Fruit fly (Drosophila melanogaster) whole organism, prepupa: Measurements from ENCODE around the gene CG12003.
A peak's percentile ranks its signal among the peaks of the same experiment; 100 is the strongest.

Source experiments
- Blimp-1 ChIP-seq: fragments of 200-800 bp; sonication (Bioruptor generic); optimal IDR thresholded peaks from 3 replicates; lab custom pipeline; 2017; ENCODE audit warnings: missing biosample characterization, missing genetic modification characterization, mild to moderate bottlenecking, moderate library complexity, missing genetic modification reagents
- CG10631 ChIP-seq: fragments of 200-800 bp; sonication (Bioruptor generic); optimal IDR thresholded peaks from 2 replicates; lab custom pipeline; 2016; ENCODE audit warnings: missing biosample characterization, missing genetic modification characterization
- CG10669 ChIP-seq: fragments of 200-800 bp; sonication (Bioruptor generic); optimal IDR thresholded peaks from 3 replicates; lab custom pipeline; 2018; ENCODE audit warnings: missing biosample characterization, mild to moderate bottlenecking, missing genetic modification characterization, moderate library complexity
- CG11294 ChIP-seq: fragments of 200-800 bp; sonication (Bioruptor generic); IDR thresholded peaks from 2 replicates; pipeline ENCODE4 v1.3.6; 2022; ENCODE audit warnings: missing biosample characterization, missing genetic modification characterization
- CG11762 ChIP-seq: fragments of 200-800 bp; sonication (Bioruptor generic); optimal IDR thresholded peaks from 3 replicates; lab custom pipeline; 2016; ENCODE audit warnings: missing biosample characterization, missing genetic modification characterization; ENCODE audit not compliant: insufficient read depth
- CG11902 ChIP-seq: fragments of 200-800 bp; sonication (Bioruptor generic); optimal IDR thresholded peaks from 3 replicates; lab custom pipeline; 2016; ENCODE audit warnings: missing biosample characterization, missing genetic modification characterization
- CG15336 ChIP-seq: fragments of 200-800 bp; sonication (Bioruptor generic); IDR thresholded peaks from 2 replicates; pipeline ENCODE4 v1.3.6; 2022; ENCODE audit warnings: missing biosample characterization, missing genetic modification characterization
- CG16779 ChIP-seq: fragments of 200-800 bp; sonication (Bioruptor generic); optimal IDR thresholded peaks from 3 replicates; lab custom pipeline; 2017; ENCODE audit warnings: missing biosample characterization, mild to moderate bottlenecking, missing genetic modification characterization
- CG31627 ChIP-seq: fragments of 200-800 bp; sonication (Bioruptor generic); optimal IDR thresholded peaks from 3 replicates; lab custom pipeline; 2016; ENCODE audit warnings: missing biosample characterization, missing genetic modification characterization
- CG34406 ChIP-seq: fragments of 200-800 bp; sonication (Bioruptor generic); optimal IDR thresholded peaks from 3 replicates; lab custom pipeline; 2016; ENCODE audit warnings: missing biosample characterization, missing genetic modification characterization
- CG3919 ChIP-seq: fragments of 200-800 bp; sonication (Bioruptor generic); optimal IDR thresholded peaks from 3 replicates; lab custom pipeline; 2016; ENCODE audit warnings: missing biosample characterization, missing genetic modification characterization
- CG6276 ChIP-seq: fragments of 200-800 bp; sonication (Bioruptor generic); optimal IDR thresholded peaks from 2 replicates; lab custom pipeline; 2017; ENCODE audit warnings: missing biosample characterization, mild to moderate bottlenecking, missing genetic modification characterization
- CG6792 ChIP-seq: fragments of 200-800 bp; sonication (Bioruptor generic); optimal IDR thresholded peaks from 3 replicates; lab custom pipeline; 2016; ENCODE audit warnings: missing biosample characterization, missing genetic modification characterization
- CG6808 ChIP-seq: fragments of 200-800 bp; sonication (Bioruptor generic); optimal IDR thresholded peaks from 3 replicates; lab custom pipeline; 2017; ENCODE audit warnings: missing biosample characterization, missing genetic modification characterization, mild to moderate bottlenecking, moderate library complexity, missing genetic modification reagents
- CG8119 ChIP-seq: fragments of 200-800 bp; sonication (Bioruptor generic); IDR thresholded peaks from 3 replicates; pipeline ENCODE4 v1.3.6; 2022; ENCODE audit warnings: missing biosample characterization, missing genetic modification characterization
- CG8319 ChIP-seq: fragments of 200-800 bp; sonication (Bioruptor generic); optimal IDR thresholded peaks from 3 replicates; lab custom pipeline; 2016; ENCODE audit warnings: missing biosample characterization, missing genetic modification characterization
- CG8632 ChIP-seq: fragments of 200-800 bp; sonication (Bioruptor generic); optimal IDR thresholded peaks from 3 replicates; lab custom pipeline; 2016; ENCODE audit warnings: missing biosample characterization, missing genetic modification characterization
- Eip93F ChIP-seq: fragments of 200-800 bp; sonication (Bioruptor generic); optimal IDR thresholded peaks from 2 replicates; lab custom pipeline; 2016; ENCODE audit warnings: missing biosample characterization, mild to moderate bottlenecking, missing genetic modification characterization
- Ets21C ChIP-seq: fragments of 200-800 bp; sonication (Bioruptor generic); optimal IDR thresholded peaks from 3 replicates; lab custom pipeline; 2016; ENCODE audit warnings: missing biosample characterization, missing genetic modification characterization
- Ets96B ChIP-seq: fragments of 200-800 bp; optimal IDR thresholded peaks from 2 replicates; lab custom pipeline; 2019; ENCODE audit warnings: missing biosample characterization, mild to moderate bottlenecking, missing genetic modification characterization, moderate library complexity
- Hr39 ChIP-seq: fragments of 200-800 bp; sonication (Bioruptor generic); optimal IDR thresholded peaks from 2 replicates; lab custom pipeline; 2016; ENCODE audit warnings: missing biosample characterization, missing genetic modification characterization
- Lpt ChIP-seq: fragments of 200-800 bp; sonication (Bioruptor generic); optimal IDR thresholded peaks from 3 replicates; lab custom pipeline; 2016; ENCODE audit warnings: missing biosample characterization, missing genetic modification characterization
- Sox14 ChIP-seq: fragments of 200-800 bp; sonication (Bioruptor generic); optimal IDR thresholded peaks from 3 replicates; lab custom pipeline; 2016; ENCODE audit warnings: missing biosample characterization, missing genetic modification characterization
- Sox15 ChIP-seq: fragments of 200-800 bp; sonication (Bioruptor generic); optimal IDR thresholded peaks from 3 replicates; lab custom pipeline; 2016; ENCODE audit warnings: missing biosample characterization, missing genetic modification characterization
- achi ChIP-seq: fragments of 200-800 bp; sonication (Bioruptor generic); optimal IDR thresholded peaks from 3 replicates; lab custom pipeline; 2016; ENCODE audit warnings: missing biosample characterization, missing genetic modification characterization
- cyc ChIP-seq: fragments of 200-800 bp; sonication (Bioruptor generic); optimal IDR thresholded peaks from 3 replicates; lab custom pipeline; 2016; ENCODE audit warnings: missing biosample characterization, missing genetic modification characterization
- dsx ChIP-seq: fragments of 200-800 bp; optimal IDR thresholded peaks from 3 replicates; lab custom pipeline; 2019; ENCODE audit warnings: missing biosample characterization, mild to moderate bottlenecking, missing genetic modification characterization, moderate library complexity; ENCODE audit not compliant: poor library complexity, severe bottlenecking
- eg ChIP-seq: fragments of 200-800 bp; sonication (Bioruptor generic); IDR thresholded peaks from 3 replicates; pipeline ENCODE4 v1.3.6; 2022; ENCODE audit warnings: missing biosample characterization, missing genetic modification characterization
- esn ChIP-seq: fragments of 200-800 bp; sonication (Bioruptor generic); optimal IDR thresholded peaks from 2 replicates; lab custom pipeline; 2016; ENCODE audit warnings: missing biosample characterization, mild to moderate bottlenecking, missing genetic modification characterization, moderate library complexity
- fd59A ChIP-seq: fragments of 200-800 bp; sonication (Bioruptor generic); optimal IDR thresholded peaks from 2 replicates; lab custom pipeline; 2017; ENCODE audit warnings: missing biosample characterization, mild to moderate bottlenecking, missing genetic modification characterization, missing genetic modification reagents
- fd85E ChIP-seq: fragments of 200-800 bp; sonication (Bioruptor generic); optimal IDR thresholded peaks from 3 replicates; lab custom pipeline; 2016; ENCODE audit warnings: missing biosample characterization, missing genetic modification characterization
- lz ChIP-seq: fragments of 200-800 bp; sonication (Bioruptor generic); optimal IDR thresholded peaks from 3 replicates; lab custom pipeline; 2016; ENCODE audit warnings: missing biosample characterization, missing genetic modification characterization
- pdm3 ChIP-seq: fragments of 200-800 bp; sonication (Bioruptor generic); optimal IDR thresholded peaks from 3 replicates; lab custom pipeline; 2016; ENCODE audit warnings: missing biosample characterization, missing genetic modification characterization
- spab ChIP-seq: fragments of 200-800 bp; sonication (Bioruptor generic); optimal IDR thresholded peaks from 2 replicates; lab custom pipeline; 2017; ENCODE audit warnings: missing biosample characterization, mild to moderate bottlenecking, missing genetic modification characterization, missing genetic modification reagents
- ss ChIP-seq, 2 experiments: fragments of 200-800 bp; sonication (Bioruptor generic); optimal IDR thresholded peaks; 2 replicates in 1 of 2; 3 replicates in 1 of 2; lab custom pipeline; 2017 to 2018; ENCODE audit warnings: mild to moderate bottlenecking in 2 of 2, missing biosample characterization in 2 of 2, missing genetic modification characterization in 2 of 2, moderate library complexity in 1 of 2
- svp ChIP-seq: fragments of 200-800 bp; sonication (Bioruptor generic); peaks from one replicate; lab custom pipeline; 2016; ENCODE audit warnings: missing biosample characterization, missing genetic modification characterization
- vri ChIP-seq: fragments of 200-800 bp; sonication (Bioruptor generic); optimal IDR thresholded peaks from 3 replicates; lab custom pipeline; 2016; ENCODE audit warnings: missing biosample characterization, mild to moderate bottlenecking, missing genetic modification characterization

The CG12003 gene

DNA sequence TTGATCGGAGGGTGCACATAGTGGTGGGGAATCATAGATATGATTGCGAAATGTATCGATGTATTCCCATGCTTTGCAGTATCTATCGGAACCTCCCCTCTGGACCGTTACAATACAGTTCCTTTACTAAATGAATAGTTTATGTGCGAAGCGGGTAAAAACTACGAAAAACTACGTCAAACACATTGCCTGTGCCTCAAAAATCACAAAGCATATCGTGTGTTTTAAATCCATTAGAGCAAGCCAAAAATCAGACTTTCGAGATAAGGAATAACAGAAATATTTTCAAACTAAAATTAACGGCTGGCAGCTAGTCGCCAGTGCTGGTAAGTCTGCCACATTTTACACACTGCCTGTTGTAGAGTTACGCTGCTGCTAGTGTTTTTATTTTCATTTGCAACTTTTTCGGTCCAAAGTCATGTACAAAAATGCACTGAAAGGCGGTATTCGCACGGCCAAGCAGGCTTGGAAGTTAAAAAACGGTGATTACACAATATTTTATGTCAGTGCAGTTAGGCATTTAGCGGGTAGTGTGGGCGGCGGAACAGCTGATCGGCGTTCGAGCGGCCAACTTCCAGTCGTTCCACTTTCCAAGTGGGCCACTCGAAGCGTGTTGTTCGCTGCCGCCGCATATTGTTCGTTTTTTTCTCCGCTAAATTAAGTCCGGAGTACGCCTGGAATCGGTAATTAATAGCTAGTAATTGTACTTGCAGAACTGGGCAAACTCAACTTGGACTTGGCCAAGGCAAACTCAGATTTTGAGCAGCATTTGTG lies 47.7 kb upstream of the CG12003 start (continued):
- TF ChIP-seq dsx (GFP tag; lab: Kevin White, UChicago) (no peak), CG10631 (GFP tag; lab: Kevin White, UChicago) (peak; percentile 81), fd59A (GFP tag; lab: Kevin White, UChicago) (peak; percentile 21), Ets96B (peak; percentile 59), CG8319 (GFP tag; lab: Kevin White, UChicago) (peak; percentile 57), CG8632 (peak; percentile 60), ss (GFP tag; optimal IDR thresholded peaks at IDR 0.05; lab: Kevin White, UChicago) (peak; percentile 15 to 38), CG6808 (GFP tag; lab: Kevin White, UChicago) (peak; percentile 19), Sox15 (GFP tag; lab: Kevin White, UChicago) (peak; percentile 44), vri (peak; percentile 64), Hr39 (peak; percentile 78), svp (GFP tag; lab: Kevin White, UChicago) (peak; percentile 82), Lpt (GFP tag; lab: Kevin White, UChicago) (peak; percentile 68), CG11902 (GFP tag; lab: Kevin White, UChicago) (peak; percentile 42), Ets21C (GFP tag; lab: Kevin White, UChicago) (peak; percentile 57), Eip93F (GFP tag; lab: Kevin White, UChicago) (no peak), achi (GFP tag; lab: Kevin White, UChicago) (peak; percentile 75), cyc (peak; percentile 77), CG15336 (GFP tag; lab: Robert Waterston, UW) (peak; percentile 73), eg (GFP tag; lab: Robert Waterston, UW) (peak; percentile 81), pdm3 (no peak), lz (peak; percentile 78), CG8119 (GFP tag; lab: Robert Waterston, UW) (peak; percentile 72), fd85E (peak; percentile 72), CG16779 (tag; lab: Kevin White, UChicago) (no peak), CG10669 (GFP tag; lab: Kevin White, UChicago) (peak; percentile 50), CG31627 (GFP tag; lab: Kevin White, UChicago) (peak; percentile 80), CG34406 (GFP tag; lab: Kevin White, UChicago) (peak; percentile 44)

DNA sequence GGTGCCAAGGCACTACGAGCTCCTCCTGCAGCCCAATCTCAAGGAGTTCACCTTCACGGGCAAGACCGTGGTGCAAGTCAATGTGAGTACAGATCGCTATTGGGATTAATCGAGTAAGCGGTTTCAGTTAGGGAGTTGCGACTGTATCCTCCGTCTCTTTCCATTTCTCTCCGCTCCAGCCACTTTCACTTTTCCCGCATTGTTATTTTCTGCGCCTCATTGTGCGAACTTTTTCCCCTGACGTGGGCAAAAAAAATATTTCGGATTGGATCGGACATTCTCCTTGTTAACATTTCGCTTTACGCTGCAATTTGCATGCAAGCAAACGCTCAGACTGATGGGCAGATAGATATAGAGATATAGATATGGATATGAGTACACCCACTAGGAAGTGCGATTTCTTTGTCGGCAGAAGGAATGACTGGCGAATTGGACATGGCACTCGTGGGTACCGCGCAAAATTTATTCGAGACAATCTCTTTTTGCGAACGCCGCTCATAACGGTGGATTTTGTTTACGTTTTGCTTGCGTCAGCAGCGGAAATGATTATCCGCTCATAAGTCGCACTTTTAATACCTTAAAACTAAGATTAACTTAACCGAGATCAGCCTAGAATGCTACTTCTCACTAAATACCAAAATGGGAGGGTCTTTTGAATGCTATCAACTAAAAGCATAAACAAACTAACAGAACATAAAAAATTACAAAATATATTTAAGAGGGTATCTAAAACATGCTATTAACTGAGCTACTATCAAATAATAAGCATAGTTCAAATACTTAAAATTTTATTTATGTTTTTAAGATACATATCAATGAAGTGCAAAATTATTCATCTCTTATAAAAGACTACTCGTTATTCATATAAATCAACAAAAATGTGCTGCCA lies 46.2 kb upstream of the CG12003 start:
- no peak for TF ChIP-seq CG11294
- peak; percentile 82 for TF ChIP-seq svp (GFP tag; lab: Kevin White, UChicago)
- TF ChIP-seq CG11762 (GFP tag; lab: Kevin White, UChicago): peak; percentile 40
- peak; percentile 10 for TF ChIP-seq spab (GFP tag; lab: Kevin White, UChicago)
- peak; percentile 51 for TF ChIP-seq cyc
- TF ChIP-seq Lpt (GFP tag; lab: Kevin White, UChicago): no peak
- TF ChIP-seq CG6792 (GFP tag; lab: Kevin White, UChicago): peak; percentile 5
- no peak for TF ChIP-seq Sox15 (GFP tag; lab: Kevin White, UChicago)
- TF ChIP-seq CG3919 (GFP tag; lab: Kevin White, UChicago): no peak
- TF ChIP-seq Sox14 (GFP tag; lab: Kevin White, UChicago): no peak
- TF ChIP-seq esn: peak; percentile 60
- peak; percentile 45 for TF ChIP-seq CG11902 (GFP tag; lab: Kevin White, UChicago)
- peak; percentile 43; the same call in 1 of the 3 replicates for TF ChIP-seq eg (GFP tag; lab: Robert Waterston, UW)
- TF ChIP-seq Blimp-1 (GFP tag; lab: Kevin White, UChicago): peak; percentile 93
- peak; percentile 15 for TF ChIP-seq CG8319 (GFP tag; lab: Kevin White, UChicago)
- TF ChIP-seq CG6276 (GFP tag; lab: Kevin White, UChicago): peak; percentile 48
- TF ChIP-seq, all 60 proteins: peak for 11
